Fruit fly (Drosophila melanogaster) whole organism, embryonic: ENCODE measurements around the gene CG11668.
A peak's percentile ranks its signal among the peaks of the same experiment; 100 is the strongest.

Source experiments
- Asciz ChIP-seq: fragments of 200-800 bp; sonication (Bioruptor generic); optimal IDR thresholded peaks from 2 replicates; lab custom pipeline; 2017; ENCODE audit warnings: missing biosample characterization, mild to moderate bottlenecking, missing genetic modification characterization, missing genetic modification reagents
- Atf-2 ChIP-seq: fragments of 200-800 bp; sonication (Bioruptor generic); optimal IDR thresholded peaks from 2 replicates; lab custom pipeline; 2016; ENCODE audit warnings: missing biosample characterization, missing genetic modification characterization
- Atf3 ChIP-seq: fragments of 200-800 bp; sonication (Bioruptor generic); optimal IDR thresholded peaks from 3 replicates; lab custom pipeline; 2016; ENCODE audit warnings: missing biosample characterization, missing genetic modification characterization
- BEAF-32 ChIP-seq: fragments of 200-800 bp; sonication (Bioruptor generic); optimal IDR thresholded peaks from 3 replicates; lab custom pipeline; 2017; ENCODE audit warnings: missing biosample characterization, missing genetic modification characterization, mild to moderate bottlenecking, moderate library complexity, missing genetic modification reagents
- CG11695 ChIP-seq: fragments of 200-800 bp; sonication (Bioruptor generic); IDR thresholded peaks from 3 replicates; pipeline ENCODE4 v1.3.6; 2022; ENCODE audit warnings: missing biosample characterization, missing genetic modification characterization
- CG12071 ChIP-seq: fragments of 200-800 bp; sonication (Bioruptor generic); optimal IDR thresholded peaks from 3 replicates; lab custom pipeline; 2018; ENCODE audit warnings: missing biosample characterization, mild to moderate bottlenecking, missing genetic modification characterization
- CG14667 ChIP-seq: fragments of 200-800 bp; sonication (Bioruptor generic); IDR thresholded peaks from 2 replicates; pipeline ENCODE4 v1.3.6; 2022; ENCODE audit warnings: missing biosample characterization, missing genetic modification characterization
- CG1529 ChIP-seq: fragments of 200-800 bp; sonication (Bioruptor generic); optimal IDR thresholded peaks from 3 replicates; lab custom pipeline; 2018; ENCODE audit warnings: missing biosample characterization, missing genetic modification characterization
- CG17359 ChIP-seq: fragments of 200-800 bp; sonication (Bioruptor generic); optimal IDR thresholded peaks from 3 replicates; lab custom pipeline; 2018; ENCODE audit warnings: missing biosample characterization, mild to moderate bottlenecking, missing genetic modification characterization, moderate library complexity
- CG1832 ChIP-seq: fragments of 200-800 bp; sonication (Bioruptor generic); optimal IDR thresholded peaks from 2 replicates; lab custom pipeline; 2017; ENCODE audit warnings: missing biosample characterization, mild to moderate bottlenecking, missing genetic modification characterization, inconsistent platforms
- CG18599 ChIP-seq: fragments of 200-800 bp; sonication (Bioruptor generic); optimal IDR thresholded peaks from 3 replicates; lab custom pipeline; 2017; ENCODE audit warnings: missing biosample characterization, missing genetic modification characterization, mild to moderate bottlenecking, moderate library complexity, missing genetic modification reagents
- CG2199 ChIP-seq: fragments of 200-800 bp; sonication (Bioruptor generic); IDR thresholded peaks from 3 replicates; pipeline ENCODE4 v1.3.6; 2022; ENCODE audit warnings: missing biosample characterization, missing genetic modification characterization
- CG2678 ChIP-seq: fragments of 200-800 bp; sonication (Bioruptor generic); optimal IDR thresholded peaks from 3 replicates; lab custom pipeline; 2019; ENCODE audit warnings: missing biosample characterization, mild to moderate bottlenecking, missing genetic modification characterization, moderate library complexity
- CG2712 ChIP-seq: fragments of 200-800 bp; optimal IDR thresholded peaks from 3 replicates; lab custom pipeline; 2019; ENCODE audit warnings: missing biosample characterization, mild to moderate bottlenecking, missing genetic modification characterization, moderate library complexity
- CG2875 ChIP-seq: fragments of 200-800 bp; sonication (Bioruptor generic); optimal IDR thresholded peaks from 2 replicates; lab custom pipeline; 2017; ENCODE audit warnings: missing biosample characterization, mild to moderate bottlenecking, missing genetic modification characterization, missing genetic modification reagents
- CG32767 ChIP-seq: fragments of 200-800 bp; sonication (Bioruptor generic); IDR thresholded peaks from 2 replicates; pipeline ENCODE4 v1.3.6; 2022; ENCODE audit warnings: missing biosample characterization, missing genetic modification characterization
- CG42726 ChIP-seq: fragments of 200-800 bp; sonication (Bioruptor generic); IDR thresholded peaks from 2 replicates; pipeline ENCODE4 v1.3.6; 2022; ENCODE audit warnings: missing biosample characterization, missing genetic modification characterization; ENCODE audit not compliant: partially characterized antibody
- CG4707 ChIP-seq: fragments of 200-800 bp; sonication (Bioruptor generic); optimal IDR thresholded peaks from 2 replicates; lab custom pipeline; 2018; ENCODE audit warnings: missing biosample characterization, mild to moderate bottlenecking, missing genetic modification characterization, moderate library complexity
- CG4820 ChIP-seq: fragments of 200-800 bp; sonication (Bioruptor generic); optimal IDR thresholded peaks from 3 replicates; lab custom pipeline; 2016; ENCODE audit warnings: missing biosample characterization, missing genetic modification characterization
- CG4854 ChIP-seq: fragments of 200-800 bp; sonication (Bioruptor generic); optimal IDR thresholded peaks from 2 replicates; lab custom pipeline; 2016; ENCODE audit warnings: missing biosample characterization, missing genetic modification characterization, inconsistent platforms
- CG6813 ChIP-seq: fragments of 200-800 bp; sonication (Bioruptor generic); optimal IDR thresholded peaks from 2 replicates; lab custom pipeline; 2017; ENCODE audit warnings: missing biosample characterization, missing genetic modification characterization, mild to moderate bottlenecking, moderate library complexity, missing genetic modification reagents
- Doc2 ChIP-seq: fragments of 200-800 bp; sonication (Bioruptor generic); IDR thresholded peaks from 2 replicates; pipeline ENCODE4 v1.3.6; 2022; ENCODE audit warnings: missing biosample characterization, missing genetic modification characterization
- Drgx ChIP-seq: fragments of 200-800 bp; sonication (Bioruptor generic); IDR thresholded peaks from 2 replicates; pipeline ENCODE4 v1.3.6; 2022; ENCODE audit warnings: missing biosample characterization, missing genetic modification characterization
- HmgZ ChIP-seq: fragments of 200-800 bp; sonication (Bioruptor generic); optimal IDR thresholded peaks from 2 replicates; lab custom pipeline; 2018; ENCODE audit warnings: missing biosample characterization, mild to moderate bottlenecking, missing genetic modification characterization
- Max ChIP-seq: fragments of 200-800 bp; sonication (Bioruptor generic); optimal IDR thresholded peaks from 2 replicates; lab custom pipeline; 2016; ENCODE audit warnings: missing biosample characterization, mild to moderate bottlenecking, missing genetic modification characterization
- Mrtf ChIP-seq: fragments of 200-800 bp; sonication (Bioruptor generic); IDR thresholded peaks from 3 replicates; pipeline ENCODE4 v1.3.6; 2022; ENCODE audit warnings: missing biosample characterization, missing genetic modification characterization
- NK7.1 ChIP-seq: fragments of 200-800 bp; sonication (Bioruptor generic); optimal IDR thresholded peaks from 3 replicates; lab custom pipeline; 2016; ENCODE audit warnings: missing biosample characterization, missing genetic modification characterization
- Oli ChIP-seq: fragments of 200-800 bp; sonication (Bioruptor generic); optimal IDR thresholded peaks from 2 replicates; lab custom pipeline; 2018; ENCODE audit warnings: missing biosample characterization, mild to moderate bottlenecking, missing genetic modification characterization, moderate library complexity
- Sin3A ChIP-seq: fragments of >200 bp; optimal IDR thresholded peaks from 2 replicates; lab custom pipeline; 2018
- Spps ChIP-seq: fragments of 200-800 bp; sonication (Bioruptor generic); optimal IDR thresholded peaks from 2 replicates; lab custom pipeline; 2018; ENCODE audit warnings: missing biosample characterization, mild to moderate bottlenecking, missing genetic modification characterization
- al ChIP-seq: fragments of 200-800 bp; sonication (Bioruptor generic); IDR thresholded peaks from 2 replicates; pipeline ENCODE4 v1.3.6; 2022; ENCODE audit warnings: missing biosample characterization, missing genetic modification characterization
- ato ChIP-seq: fragments of 200-800 bp; sonication (Bioruptor generic); IDR thresholded peaks from 2 replicates; pipeline ENCODE4 v1.3.6; 2022; ENCODE audit warnings: missing biosample characterization, missing genetic modification characterization; ENCODE audit not compliant: partially characterized antibody
- cas ChIP-seq: fragments of 200-800 bp; sonication (Bioruptor generic); IDR thresholded peaks from 2 replicates; pipeline ENCODE4 v1.3.6; 2022; ENCODE audit warnings: missing biosample characterization, missing genetic modification characterization
- crol ChIP-seq: fragments of 200-800 bp; sonication (Bioruptor generic); IDR thresholded peaks from 2 replicates; pipeline ENCODE4 v1.3.6; 2022; ENCODE audit warnings: missing biosample characterization, missing genetic modification characterization
- dysf ChIP-seq: fragments of 200-800 bp; sonication (Bioruptor generic); IDR thresholded peaks from 3 replicates; pipeline ENCODE4 v1.3.6; 2022; ENCODE audit warnings: missing biosample characterization, missing genetic modification characterization
- eve ChIP-seq, 2 experiments: fragments of >200 bp; optimal IDR thresholded peaks; 2 replicates each; lab custom pipeline; 2017; ENCODE audit warnings: missing biosample characterization in 2 of 2, missing genetic modification characterization in 2 of 2
- exex ChIP-seq: fragments of 200-800 bp; sonication (Bioruptor generic); optimal IDR thresholded peaks from 4 replicates; lab custom pipeline; 2018; ENCODE audit warnings: missing biosample characterization, mild to moderate bottlenecking, missing genetic modification characterization, moderate library complexity
- gfzf ChIP-seq: fragments of 200-800 bp; sonication (Bioruptor generic); optimal IDR thresholded peaks from 2 replicates; lab custom pipeline; 2016; ENCODE audit warnings: missing biosample characterization, mild to moderate bottlenecking, missing genetic modification characterization, moderate library complexity
- gsb ChIP-seq: fragments of 200-800 bp; sonication (Bioruptor generic); IDR thresholded peaks from 2 replicates; pipeline ENCODE4 v1.3.6; 2022; ENCODE audit warnings: missing biosample characterization, missing genetic modification characterization
- insv ChIP-seq, 2 experiments: fragments of 200-800 bp; sonication (Bioruptor generic); optimal IDR thresholded peaks; 3 replicates each; lab custom pipeline; 2016 to 2018; ENCODE audit warnings: missing biosample characterization in 2 of 2, missing genetic modification characterization in 2 of 2
- lab ChIP-seq: fragments of 200-800 bp; sonication (Bioruptor generic); optimal IDR thresholded peaks from 3 replicates; lab custom pipeline; 2017; ENCODE audit warnings: missing biosample characterization, missing genetic modification characterization, mild to moderate bottlenecking, moderate library complexity, missing genetic modification reagents
- oc ChIP-seq: fragments of 200-800 bp; sonication (Bioruptor generic); optimal IDR thresholded peaks from 2 replicates; lab custom pipeline; 2018; ENCODE audit warnings: missing biosample characterization, mild to moderate bottlenecking, missing genetic modification characterization, moderate library complexity
- pan ChIP-seq, 4 experiments: fragments of >200 bp in 3 of 4; fragments of 200-800 bp in 1 of 4; sonication (Bioruptor generic) in 1 of 4; optimal IDR thresholded peaks in 3 of 4; IDR thresholded peaks in 1 of 4; 2 replicates each; pipeline versions ENCODE4 v1.3.6 to Lab custom; 2017 to 2022; ENCODE audit warnings: missing biosample characterization in 2 of 4, missing genetic modification characterization in 2 of 4, mixed read lengths in 1 of 4
- schlank ChIP-seq: fragments of 200-800 bp; sonication (Bioruptor generic); optimal IDR thresholded peaks from 2 replicates; lab custom pipeline; 2018; ENCODE audit warnings: missing biosample characterization, mild to moderate bottlenecking, missing genetic modification characterization
- sna ChIP-seq: fragments of 200-800 bp; sonication (Bioruptor generic); IDR thresholded peaks from 2 replicates; pipeline ENCODE4 v1.3.6; 2022; ENCODE audit warnings: missing biosample characterization, missing genetic modification characterization; ENCODE audit not compliant: partially characterized antibody
- sr ChIP-seq: fragments of 200-800 bp; sonication (Bioruptor generic); IDR thresholded peaks from 3 replicates; pipeline ENCODE4 v1.3.6; 2022; ENCODE audit warnings: missing biosample characterization, missing genetic modification characterization
- ttk ChIP-seq: fragments of 200-800 bp; sonication (Bioruptor generic); IDR thresholded peaks from 2 replicates; pipeline ENCODE4 v2.1.2; 2022; ENCODE audit warnings: missing biosample characterization, missing genetic modification characterization

CG11668 gene

dm6 chr3R:13015402-13015801 is 22.8 kb upstream of the CG11668 start (continued):
- TF ChIP-seq crol (GFP tag; lab: Robert Waterston, UW) (peak; percentile 63), exex (tag; lab: Kevin White, UChicago) (no peak), CG18599 (GFP tag; lab: Kevin White, UChicago) (no peak), schlank (no peak), Asciz (GFP tag; lab: Kevin White, UChicago) (no peak), pan (optimal IDR thresholded peaks at IDR 0.05; lab: Kevin White, UChicago) (no peak), pan (GFP tag; optimal IDR thresholded peaks at IDR 0.05 in 1 of 2, IDR thresholded peaks at IDR 0.05 in 1 of 2) (no peak), CG4854 (no peak), cas (GFP tag; lab: Robert Waterston, UW) (no peak)

dm6 chr3R:13015811-13016766 is 22.1 kb upstream of the CG11668 start:
- TF ChIP-seq CG4707 (GFP tag; lab: Kevin White, UChicago) (no peak), CG1529 (GFP tag; lab: Kevin White, UChicago) (no peak), BEAF-32 (no peak), HmgZ (tag; lab: Kevin White, UChicago) (no peak), Spps (tag; lab: Kevin White, UChicago) (no peak), CG42726 (no peak), Doc2 (no peak), gfzf (GFP tag; lab: Kevin White, UChicago) (no peak), NK7.1 (GFP tag; lab: Kevin White, UChicago) (no peak), CG2712 (tag; lab: Kevin White, UChicago) (peak; percentile 18), CG11695 (no peak), CG4820 (GFP tag; lab: Kevin White, UChicago) (no peak), Mrtf (GFP tag; lab: Robert Waterston, UW) (no peak), Oli (tag; lab: Kevin White, UChicago) (no peak), Atf3 (GFP tag; lab: Kevin White, UChicago) (no peak), CG1832 (GFP tag; lab: Kevin White, UChicago) (no peak), ato (GFP tag; lab: Robert Waterston, UW) (no peak), insv (GFP tag; optimal IDR thresholded peaks at IDR 0.05; lab: Kevin White, UChicago) (peak in 1 of 2 experiments; percentile 43), Atf-2 (GFP tag; lab: Kevin White, UChicago) (no peak), CG2199 (GFP tag; lab: Robert Waterston, UW) (peak; percentile 50; the same call in 2 of the 3 replicates), CG14667 (GFP tag; lab: Robert Waterston, UW) (no peak), CG6813 (GFP tag; lab: Kevin White, UChicago) (no peak), dysf (GFP tag; lab: Robert Waterston, UW) (peak; percentile 29; the same call in 1 of the 3 replicates), CG32767 (GFP tag; lab: Robert Waterston, UW) (0 out of 2 replicates have a peak, but pooled peaks have one; percentile 14), lab (peak; percentile 20), eve (GFP tag; optimal IDR thresholded peaks at IDR 0.05; lab: Kevin White, UChicago) (no peak), CG2678 (tag; lab: Kevin White, UChicago) (peak; percentile 20), oc (tag; lab: Kevin White, UChicago) (no peak), Drgx (GFP tag; lab: Robert Waterston, UW) (no peak; the same call in 1 of the 2 replicates), CG17359 (no peak), ttk (GFP tag; lab: Robert Waterston, UW) (no peak), al (no peak), CG12071 (GFP tag; lab: Kevin White, UChicago) (no peak), gsb (GFP tag; lab: Robert Waterston, UW) (no peak), sr (GFP tag; lab: Robert Waterston, UW) (no peak), sna (no peak), Max (GFP tag; lab: Kevin White, UChicago) (no peak), CG2875 (no peak), Sin3A (lab: Kevin White, UChicago) (no peak)
